Fruit fly (Drosophila melanogaster) Kc167 (cell line): ENCODE results near the gene CHOp24.

Experiments
- Myc ChIP-seq: fragments of >200 bp; optimal IDR thresholded peaks from 2 replicates; lab custom pipeline; 2017; ENCODE audit warnings: missing external identifiers
- Sin3A ChIP-seq: fragments of >200 bp; optimal IDR thresholded peaks from 2 replicates; lab custom pipeline; 2018; ENCODE audit warnings: missing external identifiers
- h ChIP-seq: fragments of >200 bp; optimal IDR thresholded peaks from 3 replicates; lab custom pipeline; 2018; ENCODE audit warnings: missing external identifiers
- insv ChIP-seq: fragments of >200 bp; optimal IDR thresholded peaks from 3 replicates; lab custom pipeline; 2018; ENCODE audit warnings: missing external identifiers
- psq ChIP-seq: fragments of >200 bp; optimal IDR thresholded peaks from 2 replicates; lab custom pipeline; 2017; ENCODE audit warnings: missing external identifiers
- ttk ChIP-seq: sonication (Bioruptor generic); optimal IDR thresholded peaks from 2 replicates; lab custom pipeline; 2017; ENCODE audit warnings: missing external identifiers

DNA sequence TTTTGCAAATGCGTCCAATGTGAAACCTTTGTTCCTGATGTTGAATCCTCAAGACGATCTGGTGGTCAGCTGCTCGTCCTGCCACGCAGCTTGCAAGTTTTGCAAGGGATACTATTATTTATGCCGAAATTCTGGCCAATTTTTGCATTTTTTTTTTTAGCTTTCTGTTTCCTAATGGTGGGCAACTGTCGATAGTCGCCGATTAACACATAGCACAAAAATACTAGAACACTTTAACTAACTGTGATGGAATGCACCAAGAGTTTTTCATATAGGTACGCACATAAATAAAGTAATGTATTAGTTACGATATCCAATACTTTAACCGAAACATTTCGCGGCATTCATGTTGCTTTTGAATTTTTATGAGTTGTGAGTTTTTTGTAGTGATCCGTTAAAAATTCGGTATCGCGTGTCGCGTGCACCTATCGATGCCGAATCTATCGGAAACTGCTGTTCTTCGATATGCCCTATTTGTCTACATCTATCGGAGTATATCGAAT is at the start of gene CHOp24, which contains the start of gene rb:
- TF ChIP-seq h: no peak
- TF ChIP-seq Sin3A (lab: Kevin White, UChicago): no peak
- TF ChIP-seq psq (lab: Kevin White, UChicago): no peak
- no peak for TF ChIP-seq Myc (lab: Kevin White, UChicago)
- no peak for TF ChIP-seq insv
- no peak for TF ChIP-seq ttk
